Fruit fly (Drosophila melanogaster) whole organism, pupa: ENCODE measurements around the gene kirre.

ENCODE experiments used
- CG15710 ChIP-seq: fragments of 200-800 bp; sonication (Bioruptor generic); optimal IDR thresholded peaks from 2 replicates; lab custom pipeline; 2018; ENCODE audit warnings: missing biosample characterization, mild to moderate bottlenecking, missing genetic modification characterization, moderate library complexity
- CG9948 ChIP-seq: fragments of 200-800 bp; sonication (Bioruptor generic); optimal IDR thresholded peaks from 2 replicates; lab custom pipeline; 2018; ENCODE audit warnings: missing biosample characterization, mild to moderate bottlenecking, missing genetic modification characterization, moderate library complexity
- Pif1B ChIP-seq: fragments of 200-800 bp; sonication (Bioruptor generic); optimal IDR thresholded peaks from 3 replicates; lab custom pipeline; 2016; ENCODE audit warnings: missing biosample characterization, missing genetic modification characterization
- rn ChIP-seq: fragments of 200-800 bp; sonication (Bioruptor generic); IDR thresholded peaks from 2 replicates; pipeline ENCODE4 v1.3.6; 2022; ENCODE audit warnings: missing biosample characterization, missing genetic modification characterization

DNA sequence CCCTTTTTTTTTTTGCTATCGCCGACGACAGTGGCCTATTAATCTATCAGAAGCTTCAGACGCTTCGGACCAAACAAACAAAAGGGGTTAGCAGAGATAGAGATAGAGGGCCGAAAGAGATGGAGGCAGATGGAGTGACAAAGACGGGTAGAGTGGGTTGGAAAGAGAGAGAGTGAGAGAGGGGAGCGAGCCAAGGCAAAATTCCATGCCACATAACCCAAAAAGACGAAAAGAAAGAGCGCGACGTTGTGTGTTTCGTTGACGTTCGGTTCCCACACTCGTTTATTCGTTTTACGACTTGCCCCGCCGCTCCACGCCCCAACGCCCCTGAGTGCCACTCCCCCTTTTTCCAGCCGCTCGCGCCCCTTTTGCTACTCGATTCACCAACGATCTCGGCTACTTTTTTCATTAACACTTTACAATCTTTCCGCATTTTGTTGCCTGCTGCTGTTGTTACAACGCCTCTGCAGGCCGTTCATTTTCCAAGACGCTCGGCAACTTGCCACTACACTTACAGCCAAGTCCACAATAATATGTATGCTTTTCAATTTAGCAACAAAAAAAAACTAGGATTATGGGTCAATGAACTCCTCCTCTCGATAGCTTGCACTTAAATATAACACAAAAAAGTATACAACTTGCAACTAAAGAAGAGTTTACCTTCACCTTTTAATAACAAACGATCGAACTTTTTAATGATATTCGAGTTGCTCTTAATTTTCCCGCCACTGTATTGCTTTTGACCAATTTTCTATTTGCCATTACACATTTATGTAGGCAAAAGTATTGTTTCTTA is 403.2 kb downstream of the kirre start:
- TF ChIP-seq Pif1B (no peak), CG9948 (tag; lab: Kevin White, UChicago) (no peak), rn (GFP tag; lab: Robert Waterston, UW) (no peak), CG15710 (tag; lab: Kevin White, UChicago) (no peak)
